Worm (Caenorhabditis elegans) whole organism, L4 larva: ENCODE measurements around the gene B0280.2.

ENCODE experiments used
- F10B5.3 ChIP-seq: sonication (generic microtip); optimal IDR thresholded peaks from 2 replicates; lab custom pipeline; 2016; ENCODE audit warnings: mild to moderate bottlenecking, missing genetic modification characterization, missing compliant biosample characterization
- F26F4.8 ChIP-seq: fragments of 200-800 bp; sonication (Bioruptor generic); conservative IDR thresholded peaks from 2 replicates; pipeline ENCODE4 v1.3.6; 2022; ENCODE audit warnings: missing genetic modification characterization, missing compliant biosample characterization
- F49E8.2 ChIP-seq: sonication (generic microtip); optimal IDR thresholded peaks from 2 replicates; lab custom pipeline; 2016; ENCODE audit warnings: missing compliant biosample characterization, mild to moderate bottlenecking, missing genetic modification characterization, borderline replicate concordance
- R02D3.7 ChIP-seq: fragments of 150-350 bp; sonication (generic microtip); optimal IDR thresholded peaks from 3 replicates; lab custom pipeline; 2014; ENCODE audit warnings: missing biosample characterization, missing genetic modification characterization
- T26A8.4 ChIP-seq: fragments of 200-800 bp; sonication (Bioruptor generic); IDR thresholded peaks from 2 replicates; pipeline ENCODE4 v1.3.6; 2022; ENCODE audit warnings: missing genetic modification characterization, missing compliant biosample characterization
- Y48G9A.11 ChIP-seq: fragments of 200-800 bp; sonication (Bioruptor generic); IDR thresholded peaks from 2 replicates; pipeline ENCODE4 v1.3.6; 2022; ENCODE audit warnings: missing genetic modification reagents, missing genetic modification characterization, missing compliant biosample characterization
- Y5F2A.4 ChIP-seq: fragments of 200-800 bp; sonication (Bioruptor generic); optimal IDR thresholded peaks from 2 replicates; lab custom pipeline; 2018; ENCODE audit warnings: mild to moderate bottlenecking, missing genetic modification characterization, missing compliant biosample characterization
- Y75B8A.6 ChIP-seq: fragments of 200-800 bp; sonication (Bioruptor generic); IDR thresholded peaks from 2 replicates; pipeline ENCODE4 v1.3.6; 2022; ENCODE audit warnings: missing genetic modification reagents, missing genetic modification characterization, missing compliant biosample characterization
- aha-1 ChIP-seq: fragments of 150-350 bp; peaks from one replicate; lab custom pipeline; 2014; ENCODE audit warnings: missing biosample characterization, missing genetic modification characterization
- ama-1 ChIP-seq: fragments of 150-350 bp; optimal IDR thresholded peaks from 2 replicates; lab custom pipeline; 2014; ENCODE audit warnings: inconsistent platforms, mixed read lengths
- arid-1 ChIP-seq: fragments of 200-800 bp; sonication (Bioruptor generic); conservative IDR thresholded peaks from 2 replicates; pipeline ENCODE4 v1.3.6; 2022; ENCODE audit warnings: missing genetic modification reagents, missing genetic modification characterization, missing compliant biosample characterization
- ceh-32 ChIP-seq: sonication (generic microtip); optimal IDR thresholded peaks from 2 replicates; lab custom pipeline; 2016; ENCODE audit warnings: mild to moderate bottlenecking, missing genetic modification characterization, missing compliant biosample characterization; ENCODE audit not compliant: poor library complexity
- ceh-62 ChIP-seq: sonication (generic microtip); optimal IDR thresholded peaks from 2 replicates; lab custom pipeline; 2017; ENCODE audit warnings: missing biosample characterization, missing genetic modification characterization
- ceh-82 ChIP-seq: sonication (generic microtip); optimal IDR thresholded peaks from 2 replicates; lab custom pipeline; 2017; ENCODE audit warnings: missing biosample characterization, missing genetic modification characterization
- daf-12 ChIP-seq: fragments of 150-350 bp; optimal IDR thresholded peaks from 2 replicates; lab custom pipeline; 2014; ENCODE audit warnings: missing biosample characterization, missing genetic modification reagents, missing genetic modification characterization
- daf-16 ChIP-seq, 3 experiments: sonication (generic microtip); optimal IDR thresholded peaks; 2 replicates each; lab custom pipeline; 2016 to 2017; ENCODE audit warnings: missing genetic modification characterization in 3 of 3, missing genetic modification reagents in 3 of 3, mild to moderate bottlenecking in 2 of 3, missing compliant biosample characterization in 2 of 3, missing biosample characterization in 1 of 3, moderate library complexity in 1 of 3
- daf-19 ChIP-seq: fragments of 200-800 bp; sonication (Bioruptor generic); conservative IDR thresholded peaks from 2 replicates; pipeline ENCODE4 v1.3.6; 2022; ENCODE audit warnings: missing genetic modification characterization, missing compliant biosample characterization
- daf-8 ChIP-seq: fragments of 200-800 bp; sonication (Bioruptor generic); IDR thresholded peaks from 2 replicates; pipeline ENCODE4 v1.3.6; 2022; ENCODE audit warnings: missing genetic modification characterization, missing compliant biosample characterization
- dmd-6 ChIP-seq: fragments of 200-800 bp; sonication (Bioruptor generic); IDR thresholded peaks from 2 replicates; pipeline ENCODE4 v1.3.6; 2022; ENCODE audit warnings: missing genetic modification reagents, missing genetic modification characterization, missing compliant biosample characterization
- dmd-8 ChIP-seq: fragments of 200-800 bp; sonication (Bioruptor generic); IDR thresholded peaks from 2 replicates; pipeline ENCODE4 v1.3.6; 2022; ENCODE audit warnings: missing genetic modification characterization, missing compliant biosample characterization
- dpl-1 ChIP-seq: fragments of 150-350 bp; optimal IDR thresholded peaks from 2 replicates; lab custom pipeline; 2014; ENCODE audit warnings: missing biosample characterization, missing genetic modification reagents, missing genetic modification characterization
- duxl-1 ChIP-seq: sonication (generic microtip); optimal IDR thresholded peaks from 2 replicates; lab custom pipeline; 2016; ENCODE audit warnings: mild to moderate bottlenecking, missing genetic modification characterization, moderate library complexity, missing compliant biosample characterization; ENCODE audit not compliant: poor library complexity
- dve-1 ChIP-seq: sonication (generic microtip); optimal IDR thresholded peaks from 2 replicates; lab custom pipeline; 2017; ENCODE audit warnings: antibody characterized with exemption, mild to moderate bottlenecking, missing genetic modification characterization, missing compliant biosample characterization; ENCODE audit not compliant: insufficient read depth
- egl-43 ChIP-seq: fragments of 200-800 bp; sonication (Bioruptor generic); IDR thresholded peaks from 2 replicates; pipeline ENCODE4 v1.3.6; 2022; ENCODE audit warnings: missing genetic modification reagents, missing genetic modification characterization, missing compliant biosample characterization
- gei-8 ChIP-seq: fragments of 200-800 bp; sonication (Bioruptor generic); optimal IDR thresholded peaks from 2 replicates; lab custom pipeline; 2018; ENCODE audit warnings: mild to moderate bottlenecking, missing genetic modification characterization, missing compliant biosample characterization
- hif-1 ChIP-seq, 2 experiments: sonication (generic microtip); optimal IDR thresholded peaks; 2 replicates each; lab custom pipeline; 2016 to 2017; ENCODE audit warnings: missing compliant biosample characterization in 2 of 2, missing genetic modification characterization in 2 of 2, missing genetic modification reagents in 2 of 2, missing genotype in 2 of 2, mild to moderate bottlenecking in 1 of 2
- hlh-11 ChIP-seq: fragments of 200-800 bp; sonication (Bioruptor generic); optimal IDR thresholded peaks from 2 replicates; lab custom pipeline; 2018; ENCODE audit warnings: mild to moderate bottlenecking, missing genetic modification characterization, missing compliant biosample characterization
- hlh-30 ChIP-seq: sonication (generic microtip); optimal IDR thresholded peaks from 2 replicates; lab custom pipeline; 2017; ENCODE audit warnings: antibody characterized with exemption, mild to moderate bottlenecking, missing genetic modification characterization, missing compliant biosample characterization; ENCODE audit not compliant: insufficient read depth
- lin-38 ChIP-seq: fragments of 200-800 bp; sonication (Bioruptor generic); IDR thresholded peaks from 2 replicates; pipeline ENCODE4 v1.3.6; 2022; ENCODE audit warnings: missing genetic modification reagents, missing genetic modification characterization, missing compliant biosample characterization
- lin-39 ChIP-seq: fragments of 150-350 bp; optimal IDR thresholded peaks from 2 replicates; lab custom pipeline; 2014; ENCODE audit warnings: missing biosample characterization, missing genetic modification reagents, missing genetic modification characterization
- lsy-2 ChIP-seq, 2 experiments: fragments of 150-350 bp in 1 of 2; sonication (generic microtip) in 1 of 2; optimal IDR thresholded peaks; 2 replicates each; lab custom pipeline; 2014 to 2017; ENCODE audit warnings: missing biosample characterization in 2 of 2, missing genetic modification characterization in 2 of 2
- mdl-1 ChIP-seq, 2 experiments: fragments of 150-350 bp in 1 of 2; sonication (generic microtip) in 1 of 2; optimal IDR thresholded peaks; 2 replicates each; lab custom pipeline; 2014 to 2017; ENCODE audit warnings: missing biosample characterization in 2 of 2, missing genetic modification characterization in 2 of 2
- mdt-29 ChIP-seq: fragments of 200-800 bp; sonication (Bioruptor generic); IDR thresholded peaks from 2 replicates; pipeline ENCODE4 v1.3.6; 2022; ENCODE audit warnings: missing genetic modification reagents, missing genetic modification characterization, missing compliant biosample characterization
- mes-2 ChIP-seq: sonication (generic microtip); optimal IDR thresholded peaks from 2 replicates; lab custom pipeline; 2016; ENCODE audit warnings: missing genotype, mild to moderate bottlenecking, missing genetic modification characterization, missing compliant biosample characterization; ENCODE audit not compliant: poor library complexity, severe bottlenecking
- mxl-2 ChIP-seq: fragments of 200-800 bp; sonication (Bioruptor generic); conservative IDR thresholded peaks from 2 replicates; pipeline ENCODE4 v1.3.6; 2022; ENCODE audit warnings: missing genetic modification reagents, missing genetic modification characterization, missing compliant biosample characterization
- nhr-102 ChIP-seq: sonication (generic microtip); optimal IDR thresholded peaks from 2 replicates; lab custom pipeline; 2016; ENCODE audit warnings: mild to moderate bottlenecking, missing genetic modification characterization, moderate library complexity, missing compliant biosample characterization
- nhr-28 ChIP-seq: fragments of 150-350 bp; optimal IDR thresholded peaks from 2 replicates; lab custom pipeline; 2014; ENCODE audit warnings: missing biosample characterization, missing genetic modification characterization
- nhr-77 ChIP-seq: fragments of 150-350 bp; optimal IDR thresholded peaks from 2 replicates; lab custom pipeline; 2014; ENCODE audit warnings: missing biosample characterization, missing genetic modification characterization
- sdz-12 ChIP-seq: fragments of 200-800 bp; sonication (Bioruptor generic); optimal IDR thresholded peaks from 2 replicates; lab custom pipeline; 2018; ENCODE audit warnings: mild to moderate bottlenecking, missing genetic modification characterization, missing compliant biosample characterization
- snpc-1.2 ChIP-seq: fragments of 200-800 bp; sonication (Bioruptor generic); IDR thresholded peaks from 2 replicates; pipeline ENCODE4 v1.3.6; 2022; ENCODE audit warnings: missing genetic modification reagents, missing genetic modification characterization, missing compliant biosample characterization
- snpc-4 ChIP-seq: fragments of 150-350 bp; optimal IDR thresholded peaks from 2 replicates; lab custom pipeline; 2014; ENCODE audit warnings: missing biosample characterization, missing genetic modification characterization
- tag-97 ChIP-seq: fragments of 200-800 bp; sonication (Bioruptor generic); IDR thresholded peaks from 2 replicates; pipeline ENCODE4 v1.3.6; 2022; ENCODE audit warnings: missing genetic modification characterization, missing compliant biosample characterization
- tra-1 ChIP-seq: fragments of 200-800 bp; sonication (Bioruptor generic); IDR thresholded peaks from 2 replicates; pipeline ENCODE4 v1.3.6; 2022; ENCODE audit warnings: missing genetic modification reagents, missing genetic modification characterization, missing compliant biosample characterization
- unc-130 ChIP-seq: sonication (generic microtip); optimal IDR thresholded peaks from 2 replicates; lab custom pipeline; 2016; ENCODE audit warnings: missing genetic modification reagents, missing genetic modification characterization, missing compliant biosample characterization

Gene B0280.2

DNA sequence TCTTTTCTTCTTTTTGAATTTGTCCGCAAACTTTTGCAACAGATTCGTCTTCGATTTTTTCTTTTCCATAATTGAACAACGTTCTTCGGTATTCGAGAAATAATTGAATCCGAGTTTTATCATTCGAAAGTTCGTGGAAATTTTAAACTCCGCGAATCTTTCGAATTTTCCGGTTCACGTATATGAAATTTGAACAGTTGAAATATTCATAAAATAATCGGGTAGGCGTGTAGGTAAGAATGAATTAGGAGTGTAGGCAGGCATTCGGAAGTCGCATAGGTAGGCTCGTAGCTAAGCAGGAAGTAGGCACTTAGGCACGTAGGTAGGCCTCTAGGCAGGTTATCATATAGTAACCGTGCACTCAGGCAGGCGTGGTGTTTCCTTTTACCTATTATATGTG lies 13.7 kb downstream of the B0280.2 start, which contains the start of gene B0280.11:
B0280.11 (minus strand) TSS at position 101 of the 400 bp plus-strand sequence.
- TF ChIP-seq sdz-12 (GFP tag; lab: Kevin White, UChicago), result no peak

DNA sequence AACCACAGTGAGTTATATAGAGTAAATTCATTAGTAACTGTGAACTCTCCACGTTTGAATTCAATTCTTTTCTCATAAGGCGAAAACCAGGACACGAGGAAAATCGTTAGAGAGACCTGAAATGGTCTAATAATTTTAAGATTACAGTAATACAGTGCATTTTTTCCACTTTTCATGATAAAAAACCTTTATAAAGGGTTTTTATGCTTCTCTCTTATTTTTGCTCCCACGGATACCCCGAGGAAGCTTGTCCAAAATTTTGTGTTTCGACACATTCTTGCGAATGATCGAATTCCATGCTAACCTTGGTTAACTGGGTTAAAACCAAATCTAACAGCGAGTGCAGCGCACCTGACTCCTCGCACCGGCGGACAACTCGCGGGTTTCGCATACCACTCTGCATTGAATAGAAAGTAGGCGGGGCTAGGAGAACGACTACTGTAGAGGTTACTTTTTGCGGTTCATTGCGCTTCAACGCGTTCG lies 15.8 kb downstream of the B0280.2 start:
- TF ChIP-seq duxl-1, result peak; percentile 23
- TF ChIP-seq dmd-8 (GFP tag; lab: Robert Waterston, UW), result peak; percentile 68; the same call in 1 of the 2 replicates
- TF ChIP-seq nhr-77 (tag; lab: Kevin White, UChicago), result no peak
- TF ChIP-seq F10B5.3 (tag; lab: Kevin White, UChicago), result peak; percentile 24
- peak; percentile 57 for TF ChIP-seq nhr-102 (tag; lab: Kevin White, UChicago)
- peak; percentile 71 for TF ChIP-seq mes-2 (tag; lab: Kevin White, UChicago)
- peak; percentile 88 for TF ChIP-seq T26A8.4 (GFP tag; lab: Robert Waterston, UW)
- TF ChIP-seq arid-1 (GFP tag; lab: Robert Waterston, UW), result peak; percentile 53
- peak; percentile 60; the same call in 1 of the 2 replicates for TF ChIP-seq egl-43 (GFP tag; lab: Robert Waterston, UW)
- no peak for TF ChIP-seq daf-16 (GFP tag; optimal IDR thresholded peaks at IDR 0.05; lab: Kevin White, UChicago)
- TF ChIP-seq daf-16 (tag; optimal IDR thresholded peaks at IDR 0.05; lab: Kevin White, UChicago), result peak; percentile 25
- no peak for TF ChIP-seq ceh-62 (tag; lab: Kevin White, UChicago)
- peak; percentile 79 for TF ChIP-seq aha-1 (tag; lab: Kevin White, UChicago)
- TF ChIP-seq F26F4.8 (GFP tag; lab: Robert Waterston, UW), result no peak
- no peak for TF ChIP-seq ceh-32
- no peak for TF ChIP-seq tra-1 (GFP tag; lab: Robert Waterston, UW)
- TF ChIP-seq dpl-1 (GFP tag; lab: Kevin White, UChicago), result peak; percentile 12
- peak; percentile 66 for TF ChIP-seq F49E8.2 (tag; lab: Kevin White, UChicago)
- peak; percentile 56 for TF ChIP-seq lin-38 (GFP tag; lab: Robert Waterston, UW)
- TF ChIP-seq lin-39 (tag; lab: Kevin White, UChicago), result no peak
- TF ChIP-seq mdl-1 (tag; optimal IDR thresholded peaks at IDR 0.05; lab: Kevin White, UChicago), result no peak
- TF ChIP-seq ama-1, result peak; percentile 69
- no peak for TF ChIP-seq Y75B8A.6 (GFP tag; lab: Robert Waterston, UW)
- TF ChIP-seq nhr-28, result no peak
- TF ChIP-seq mxl-2, result no peak
- peak; percentile 28 for TF ChIP-seq dve-1
- TF ChIP-seq hif-1 (tag; optimal IDR thresholded peaks at IDR 0.05; lab: Kevin White, UChicago), result no peak
- peak; percentile 35 for TF ChIP-seq unc-130 (GFP tag; lab: Kevin White, UChicago)
- TF ChIP-seq dmd-6 (GFP tag; lab: Robert Waterston, UW), result no peak
- peak; percentile 33 for TF ChIP-seq hlh-11 (tag; lab: Kevin White, UChicago)
- no peak for TF ChIP-seq daf-12 (tag; lab: Kevin White, UChicago)
- peak; percentile 32 for TF ChIP-seq hlh-30 (tag; lab: Kevin White, UChicago)
- no peak for TF ChIP-seq Y5F2A.4 (GFP tag; lab: Kevin White, UChicago)
- TF ChIP-seq snpc-4 (tag; lab: Kevin White, UChicago), result peak; percentile 82
- peak; percentile 80 for TF ChIP-seq mdt-29 (GFP tag; lab: Robert Waterston, UW)
- no peak for TF ChIP-seq tag-97 (GFP tag; lab: Robert Waterston, UW)
- TF ChIP-seq gei-8, result no peak
- TF ChIP-seq Y48G9A.11 (GFP tag; lab: Robert Waterston, UW), result peak; percentile 68
- TF ChIP-seq snpc-1.2 (GFP tag; lab: Robert Waterston, UW), result peak; percentile 50; the same call in 1 of the 2 replicates
- no peak for TF ChIP-seq R02D3.7 (tag; lab: Kevin White, UChicago)
- 0 out of 2 replicates have a peak, but pooled peaks have one; percentile 34 for TF ChIP-seq daf-19 (GFP tag; lab: Robert Waterston, UW)
- TF ChIP-seq ceh-82, result no peak
- no peak for TF ChIP-seq daf-8 (GFP tag; lab: Robert Waterston, UW)
- peak in 1 of 2 experiments; percentile 56 for TF ChIP-seq lsy-2 (tag; optimal IDR thresholded peaks at IDR 0.05; lab: Kevin White, UChicago)
